Fruit fly (Drosophila melanogaster): ENCODE measurements around the gene CG2006.
A peak's percentile ranks its signal among the peaks of the same experiment; 100 is the strongest.

CG2006 gene

dm6 chr3R:29489209-29489608 lies at the start of gene CG2006, which contains the start of gene CG2321:
Gene CG2006 (plus strand): TSS chr3R:29489468.
Gene CG2321 (minus strand): TSS chr3R:29489265.
- TF ChIP-seq usp (GFP tag; optimal IDR thresholded peaks at IDR 0.05), result no peak
- TF ChIP-seq dl (GFP tag; optimal IDR thresholded peaks at IDR 0.05; ENCODE audit: insufficient read depth in 1 of 2, partially characterized antibody in 2 of 2), result no peak
- peak; percentile 43 for TF ChIP-seq Sp1 (GFP tag; optimal IDR thresholded peaks at IDR 0.05)
- TF ChIP-seq HLH106 (tag; optimal IDR thresholded peaks at IDR 0.05), result peak; percentile 70
- peak; percentile 22 for TF ChIP-seq OdsH (GFP tag; optimal IDR thresholded peaks at IDR 0.05)
- no peak for TF ChIP-seq jim (GFP tag; optimal IDR thresholded peaks at IDR 0.05)
- TF ChIP-seq fru (GFP tag; optimal IDR thresholded peaks at IDR 0.05), result peak; percentile 46
- no peak for TF ChIP-seq Abd-B (GFP tag; optimal IDR thresholded peaks at IDR 0.05)
- TF ChIP-seq ey (GFP tag; optimal IDR thresholded peaks at IDR 0.05), result peak; percentile 32
- TF ChIP-seq sv (GFP tag; optimal IDR thresholded peaks at IDR 0.05), result peak; percentile 41
- TF ChIP-seq CG9705 (GFP tag; optimal IDR thresholded peaks at IDR 0.05), result peak; percentile 37
- peak in 1 of 2 experiments; percentile 63 for TF ChIP-seq foxo (GFP tag; optimal IDR thresholded peaks at IDR 0.05)

dm6 chr3R:29450333-29450732 lies 38.9 kb upstream of the CG2006 start:
- TF ChIP-seq GATAd (GFP tag; optimal IDR thresholded peaks at IDR 0.05), result no peak
- no peak for TF ChIP-seq psq (GFP tag; optimal IDR thresholded peaks at IDR 0.05)
- no peak for TF ChIP-seq dl (GFP tag; optimal IDR thresholded peaks at IDR 0.05; ENCODE audit: insufficient read depth in 1 of 2, partially characterized antibody in 2 of 2)
- TF ChIP-seq CG9705 (GFP tag; optimal IDR thresholded peaks at IDR 0.05), result no peak
- TF ChIP-seq Vsx2 (GFP tag; optimal IDR thresholded peaks at IDR 0.05; ENCODE audit: partially characterized antibody), result no peak
- TF ChIP-seq CG32264 (GFP tag; optimal IDR thresholded peaks at IDR 0.05), result no peak
- no peak for TF ChIP-seq Hr83 (GFP tag; optimal IDR thresholded peaks at IDR 0.05; ENCODE audit: poor library complexity, severe bottlenecking)
- TF ChIP-seq Abd-B (GFP tag; optimal IDR thresholded peaks at IDR 0.05), result no peak
- no peak for TF ChIP-seq ey (GFP tag; optimal IDR thresholded peaks at IDR 0.05)

dm6 chr3R:29457215-29457614 lies 32.1 kb upstream of the CG2006 start:
- TF ChIP-seq GATAd (GFP tag; optimal IDR thresholded peaks at IDR 0.05) (no peak), foxo (GFP tag; optimal IDR thresholded peaks at IDR 0.05) (no peak), CG9705 (GFP tag; optimal IDR thresholded peaks at IDR 0.05) (no peak), Vsx2 (GFP tag; optimal IDR thresholded peaks at IDR 0.05; ENCODE audit: partially characterized antibody) (peak; percentile 21)

dm6 chr3R:29457779-29458382 lies 31.4 kb upstream of the CG2006 start:
- TF ChIP-seq sv (GFP tag; optimal IDR thresholded peaks at IDR 0.05) (no peak), pan (optimal IDR thresholded peaks at IDR 0.05) (peak; percentile 19)

- TF ChIP-seq lola (GFP tag; optimal IDR thresholded peaks at IDR 0.05) (no peak), dl (GFP tag; optimal IDR thresholded peaks at IDR 0.05; ENCODE audit: insufficient read depth in 1 of 2, partially characterized antibody in 2 of 2) (no peak), Hnf4 (GFP tag; optimal IDR thresholded peaks at IDR 0.05) (no peak), Abd-B (GFP tag; optimal IDR thresholded peaks at IDR 0.05) (no peak), Vsx2 (GFP tag; optimal IDR thresholded peaks at IDR 0.05; ENCODE audit: partially characterized antibody) (no peak), GATAd (GFP tag; optimal IDR thresholded peaks at IDR 0.05) (no peak), ey (GFP tag; optimal IDR thresholded peaks at IDR 0.05) (peak; percentile 24), dmrt93B (GFP tag; optimal IDR thresholded peaks at IDR 0.05) (no peak), woc (GFP tag; optimal IDR thresholded peaks at IDR 0.05) (no peak), h (GFP tag; optimal IDR thresholded peaks at IDR 0.05) (peak; percentile 11), Rel (GFP tag; optimal IDR thresholded peaks at IDR 0.05) (no peak), Rel (tag; optimal IDR thresholded peaks at IDR 0.05) (no peak), rgr (GFP tag; optimal IDR thresholded peaks at IDR 0.05) (no peak), fru (GFP tag; optimal IDR thresholded peaks at IDR 0.05) (peak; percentile 51), dsf (GFP tag; optimal IDR thresholded peaks at IDR 0.05; ENCODE audit: borderline replicate concordance) (no peak), psq (GFP tag; optimal IDR thresholded peaks at IDR 0.05) (peak; percentile 3), HLH106 (tag; optimal IDR thresholded peaks at IDR 0.05) (peak; percentile 43), Dfd (GFP tag; optimal IDR thresholded peaks at IDR 0.05) (no peak), Mio (GFP tag; optimal IDR thresholded peaks at IDR 0.05) (no peak), foxo (GFP tag; optimal IDR thresholded peaks at IDR 0.05) (peak in 1 of 2 experiments; percentile 38), brk (GFP tag; optimal IDR thresholded peaks at IDR 0.05) (no peak), Dif (GFP tag; optimal IDR thresholded peaks at IDR 0.05; ENCODE audit: partially characterized antibody) (no peak), tai (GFP tag; optimal IDR thresholded peaks at IDR 0.05) (no peak), br (GFP tag; optimal IDR thresholded peaks at IDR 0.05) (no peak), sage (GFP tag; optimal IDR thresholded peaks at IDR 0.05) (no peak), Myc (optimal IDR thresholded peaks at IDR 0.05) (no peak), jim (GFP tag; optimal IDR thresholded peaks at IDR 0.05) (no peak), OdsH (GFP tag; optimal IDR thresholded peaks at IDR 0.05) (no peak), Sp1 (GFP tag; optimal IDR thresholded peaks at IDR 0.05) (peak; percentile 33), Hr83 (GFP tag; optimal IDR thresholded peaks at IDR 0.05; ENCODE audit: poor library complexity, severe bottlenecking) (no peak), N (GFP tag; optimal IDR thresholded peaks at IDR 0.05) (no peak), CrebA (GFP tag; optimal IDR thresholded peaks at IDR 0.05; ENCODE audit: borderline replicate concordance) (no peak), CG9705 (GFP tag; optimal IDR thresholded peaks at IDR 0.05) (no peak), Jra (GFP tag; optimal IDR thresholded peaks at IDR 0.05) (no peak), Hr78 (GFP tag; optimal IDR thresholded peaks at IDR 0.05) (no peak)
Measured at dm6 chr3R:29458689-29459136, 30.6 kb upstream of the CG2006 start.
